Fruit fly (Drosophila melanogaster): ENCODE results near the gene JMJD6.

JMJD6 gene

DNA sequence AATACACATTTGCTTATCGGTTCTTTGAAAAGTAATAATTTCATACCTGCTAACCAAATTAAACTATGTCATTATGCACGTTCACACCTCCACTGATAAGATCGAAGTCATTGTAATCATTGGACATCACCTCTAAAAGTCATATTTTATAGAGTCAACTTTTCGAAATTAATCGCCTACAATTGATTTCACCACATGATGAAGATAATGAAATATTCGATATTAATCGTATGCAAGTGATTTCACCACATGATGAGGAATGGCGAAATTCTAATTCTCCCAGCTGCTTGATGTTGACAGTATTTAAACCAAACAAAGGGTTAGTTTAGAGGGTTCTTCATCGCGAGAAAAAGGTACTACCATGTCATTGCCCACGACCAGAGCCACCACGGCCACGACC is 13.5 kb upstream of the JMJD6 start, which contains the start of gene CG18596 (continued):
- TF ChIP-seq CG30020 (tag; optimal IDR thresholded peaks at IDR 0.05) (no peak), prd (optimal IDR thresholded peaks at IDR 0.05) (no peak), prd (GFP tag; IDR thresholded peaks at IDR 0.05) (no peak), nerfin-1 (tag; optimal IDR thresholded peaks at IDR 0.05) (no peak), ewg (GFP tag; optimal IDR thresholded peaks at IDR 0.05) (no peak), z (GFP tag; IDR thresholded peaks at IDR 0.05) (0 out of 3 replicates have a peak, but pooled peaks have one; percentile 5), Med (GFP tag) (peak; percentile 55), Ravus (GFP tag; IDR thresholded peaks at IDR 0.05) (no peak), Elba2 (GFP tag; optimal IDR thresholded peaks at IDR 0.05) (no peak), CG17802 (tag; optimal IDR thresholded peaks at IDR 0.05) (no peak), CG11398 (GFP tag; optimal IDR thresholded peaks at IDR 0.05) (no peak), ssp (GFP tag; IDR thresholded peaks at IDR 0.05) (no peak), CG31388 (GFP tag; optimal IDR thresholded peaks at IDR 0.05) (no peak), aop (GFP tag; IDR thresholded peaks at IDR 0.05) (no peak), gfzf (GFP tag; optimal IDR thresholded peaks at IDR 0.05) (peak; percentile 0), CG4707 (GFP tag; optimal IDR thresholded peaks at IDR 0.05) (no peak), jumu (GFP tag; optimal IDR thresholded peaks at IDR 0.05) (no peak), kah (GFP tag; optimal IDR thresholded peaks at IDR 0.05) (no peak), sima (GFP tag; optimal IDR thresholded peaks at IDR 0.05) (no peak), chinmo (GFP tag; IDR thresholded peaks at IDR 0.05; ENCODE audit: partially characterized antibody) (peak; percentile 42; the same call in 2 of the 4 replicates), BEAF-32 (GFP tag; optimal IDR thresholded peaks at IDR 0.05) (peak; percentile 88), Doc2 (GFP tag; IDR thresholded peaks at IDR 0.05) (no peak), HLH4C (GFP tag; IDR thresholded peaks at IDR 0.05; ENCODE audit: partially characterized antibody) (peak; percentile 90), nom (GFP tag; optimal IDR thresholded peaks at IDR 0.05) (no peak), ken (GFP tag; IDR thresholded peaks at IDR 0.05) (no peak), E2f2 (GFP tag; IDR thresholded peaks at IDR 0.05) (peak; percentile 86), trh (GFP tag; optimal IDR thresholded peaks at IDR 0.05) (no peak), CG15011 (GFP tag; optimal IDR thresholded peaks at IDR 0.05) (no peak), Ssrp (tag; optimal IDR thresholded peaks at IDR 0.05) (no peak), CG1603 (tag; optimal IDR thresholded peaks at IDR 0.05) (peak; percentile 32), Hr3 (GFP tag; optimal IDR thresholded peaks at IDR 0.05) (no peak), amos (GFP tag; IDR thresholded peaks at IDR 0.05; ENCODE audit: partially characterized antibody) (peak; percentile 88), CG6791 (GFP tag; IDR thresholded peaks at IDR 0.05; ENCODE audit: partially characterized antibody) (peak; percentile 85), CG1647 (GFP tag; optimal IDR thresholded peaks at IDR 0.05) (no peak), unc-4 (GFP tag; IDR thresholded peaks at IDR 0.05; ENCODE audit: partially characterized antibody) (peak; percentile 95), bab2 (GFP tag; optimal IDR thresholded peaks at IDR 0.05) (no peak), YL-1 (GFP tag; optimal IDR thresholded peaks at IDR 0.05) (peak; percentile 56), H15 (GFP tag; IDR thresholded peaks at IDR 0.05) (no peak), Atf3 (GFP tag; optimal IDR thresholded peaks at IDR 0.05) (no peak), Kr (GFP tag; optimal IDR thresholded peaks at IDR 0.05) (peak; percentile 38)

dm6 chr3R:22372535-22372934 is 10.4 kb upstream of the JMJD6 start, which contains the start of gene CG7069:
Gene CG7069, plus strand, starts transcription at chr3R:22372835.
- TF ChIP-seq CG11560 (tag; IDR thresholded peaks at IDR 0.05) (no peak), sens (GFP tag) (peak; percentile 0)

Data from whole organism, embryonic.